Fruit fly (Drosophila melanogaster) whole organism, embryonic: ENCODE results near the gene CG14191.

ENCODE experiments used
- Asciz ChIP-seq: fragments of 200-800 bp; sonication (Bioruptor generic); optimal IDR thresholded peaks from 2 replicates; lab custom pipeline; 2017; ENCODE audit warnings: missing biosample characterization, mild to moderate bottlenecking, missing genetic modification characterization, missing genetic modification reagents
- Bdp1 ChIP-seq: fragments of 200-800 bp; sonication (Bioruptor generic); optimal IDR thresholded peaks from 3 replicates; lab custom pipeline; 2016; ENCODE audit warnings: missing biosample characterization, missing genetic modification characterization
- CG5245 ChIP-seq: fragments of 200-800 bp; sonication (Bioruptor generic); optimal IDR thresholded peaks from 3 replicates; lab custom pipeline; 2016; ENCODE audit warnings: missing biosample characterization, missing genetic modification characterization
- CG6854 ChIP-seq: fragments of 200-800 bp; sonication (Bioruptor generic); optimal IDR thresholded peaks from 3 replicates; lab custom pipeline; 2017; ENCODE audit warnings: missing biosample characterization, mild to moderate bottlenecking, missing genetic modification characterization
- CG7987 ChIP-seq: fragments of 200-800 bp; sonication (Bioruptor generic); optimal IDR thresholded peaks from 2 replicates; lab custom pipeline; 2018; ENCODE audit warnings: missing biosample characterization, mild to moderate bottlenecking, missing genetic modification characterization, moderate library complexity
- D19B ChIP-seq: fragments of 200-800 bp; sonication (Bioruptor generic); optimal IDR thresholded peaks from 2 replicates; lab custom pipeline; 2017; ENCODE audit warnings: missing biosample characterization, mild to moderate bottlenecking, missing genetic modification characterization
- ERR ChIP-seq: fragments of 200-800 bp; sonication (Bioruptor generic); optimal IDR thresholded peaks from 2 replicates; lab custom pipeline; 2016; ENCODE audit warnings: missing biosample characterization, missing genetic modification characterization
- Hr78 ChIP-seq, 2 experiments: fragments of 200-800 bp in 1 of 2; fragments of >200 bp in 1 of 2; sonication (Bioruptor generic) in 1 of 2; optimal IDR thresholded peaks; 2 replicates each; lab custom pipeline; 2017 to 2019; ENCODE audit warnings: missing biosample characterization in 2 of 2, missing genetic modification characterization in 2 of 2, mild to moderate bottlenecking in 1 of 2, moderate library complexity in 1 of 2
- h ChIP-seq: fragments of >200 bp; optimal IDR thresholded peaks from 2 replicates; lab custom pipeline; 2017
- ham ChIP-seq: fragments of 200-800 bp; sonication (Bioruptor generic); IDR thresholded peaks from 2 replicates; pipeline ENCODE4 v1.3.6; 2022; ENCODE audit warnings: missing biosample characterization, missing genetic modification characterization
- pnt ChIP-seq: fragments of 200-800 bp; sonication (Bioruptor generic); optimal IDR thresholded peaks from 3 replicates; lab custom pipeline; 2016; ENCODE audit warnings: missing biosample characterization, missing genetic modification characterization

dm6 chrX:19033739-19034138, 47.7 kb upstream of the CG14191 start:
- TF ChIP-seq ham (no peak), D19B (GFP tag; lab: Kevin White, UChicago) (no peak), h (lab: Kevin White, UChicago) (no peak), Hr78 (GFP tag; optimal IDR thresholded peaks at IDR 0.05; lab: Kevin White, UChicago) (no peak), CG7987 (GFP tag; lab: Kevin White, UChicago) (no peak), pnt (GFP tag; lab: Kevin White, UChicago) (no peak), ERR (GFP tag; lab: Kevin White, UChicago) (no peak), Asciz (GFP tag; lab: Kevin White, UChicago) (no peak), CG5245 (GFP tag; lab: Kevin White, UChicago) (no peak), Bdp1 (GFP tag; lab: Kevin White, UChicago) (no peak), CG6854 (GFP tag; lab: Kevin White, UChicago) (no peak)
